Worm (Caenorhabditis elegans): Measurements from ENCODE around the gene dyf-4.

Gene dyf-4

ce11 chrV:12497725-12498263 lies 27.7 kb downstream of the dyf-4 start, which contains the start of the genes W04D2.4 and rbm-25 (continued):
- TF ChIP-seq blmp-1 (tag; optimal IDR thresholded peaks at IDR 0.05) (peak; percentile 80), skn-1 (tag; optimal IDR thresholded peaks at IDR 0.05) (peak; percentile 80), xbp-1 (tag; optimal IDR thresholded peaks at IDR 0.05) (peak; percentile 85), ceh-8 (GFP tag; optimal IDR thresholded peaks at IDR 0.05) (peak; percentile 32), C04F5.9 (tag; optimal IDR thresholded peaks at IDR 0.05) (peak; percentile 41), lsy-2 (tag; optimal IDR thresholded peaks at IDR 0.05) (peak; percentile 87 to 93), tbx-2 (tag; optimal IDR thresholded peaks at IDR 0.05) (peak; percentile 87), lin-14 (GFP tag; optimal IDR thresholded peaks at IDR 0.05) (peak; percentile 87), egl-27 (tag; optimal IDR thresholded peaks at IDR 0.05) (no peak), efl-3 (GFP tag; optimal IDR thresholded peaks at IDR 0.05) (no peak), aly-2 (tag; optimal IDR thresholded peaks at IDR 0.05) (peak; percentile 25), C34B4.2 (tag; optimal IDR thresholded peaks at IDR 0.05) (no peak), nhr-84 (tag; optimal IDR thresholded peaks at IDR 0.05) (no peak), pqm-1 (tag; optimal IDR thresholded peaks at IDR 0.05) (no peak), ceh-82 (tag; optimal IDR thresholded peaks at IDR 0.05) (peak; percentile 63 to 77 (median 77)), unc-98 (GFP tag; IDR thresholded peaks at IDR 0.05) (no peak), nhr-77 (tag; optimal IDR thresholded peaks at IDR 0.05) (peak; percentile 9), F16B12.6 (tag; optimal IDR thresholded peaks at IDR 0.05) (peak; percentile 32), hlh-17 (GFP tag; optimal IDR thresholded peaks at IDR 0.05; ENCODE audit: borderline replicate concordance) (no peak), elt-3 (tag; optimal IDR thresholded peaks at IDR 0.05) (peak in 2 of 6 experiments; percentile 56 to 73), mab-9 (GFP tag; IDR thresholded peaks at IDR 0.05) (0 out of 2 replicates have a peak, but pooled peaks have one; percentile 25), ceh-90 (tag; optimal IDR thresholded peaks at IDR 0.05) (no peak), ztf-4 (tag; optimal IDR thresholded peaks at IDR 0.05) (peak; percentile 57), nhr-237 (tag; optimal IDR thresholded peaks at IDR 0.05) (peak; percentile 28), nhr-20 (tag; optimal IDR thresholded peaks at IDR 0.05) (peak; percentile 86), swsn-7 (tag; optimal IDR thresholded peaks at IDR 0.05) (peak; percentile 90), nhr-11 (tag; optimal IDR thresholded peaks at IDR 0.05) (peak; percentile 50), unc-30 (tag; optimal IDR thresholded peaks at IDR 0.05) (no peak), pag-3 (tag; optimal IDR thresholded peaks at IDR 0.05; ENCODE audit: borderline replicate concordance, insufficient read depth) (no peak), fos-1 (tag; optimal IDR thresholded peaks at IDR 0.05) (peak; percentile 57), unc-130 (tag; optimal IDR thresholded peaks at IDR 0.05) (peak; percentile 81), lin-35 (GFP tag; optimal IDR thresholded peaks at IDR 0.05) (peak; percentile 76 to 85)

- TF ChIP-seq unc-62 (GFP tag; optimal IDR thresholded peaks at IDR 0.05), result no peak
- TF ChIP-seq nhr-19 (GFP tag; conservative IDR thresholded peaks at IDR 0.05), result no peak
These were observed 31.0 kb downstream of the dyf-4 start, which contains the start of gene mrps-11 for ce11 chrV:12494522-12494921. mrps-11 (minus strand) TSS chrV:12494622.

- peak; percentile 9 for TF ChIP-seq lin-15B (tag; optimal IDR thresholded peaks at IDR 0.05)
- TF ChIP-seq nhr-71 (tag; optimal IDR thresholded peaks at IDR 0.05), result peak; percentile 92
- no peak for TF ChIP-seq C34B4.2 (tag; optimal IDR thresholded peaks at IDR 0.05)
- peak; percentile 55 for TF ChIP-seq nhr-77 (tag; optimal IDR thresholded peaks at IDR 0.05)
- peak; percentile 76 for TF ChIP-seq irx-1 (tag; optimal IDR thresholded peaks at IDR 0.05)
- no peak for TF ChIP-seq unc-98 (GFP tag; IDR thresholded peaks at IDR 0.05)
- TF ChIP-seq lir-3 (tag; optimal IDR thresholded peaks at IDR 0.05; ENCODE audit: poor library complexity), result peak; percentile 41
- TF ChIP-seq lin-14 (GFP tag; optimal IDR thresholded peaks at IDR 0.05), result peak; percentile 82
- no peak for TF ChIP-seq tlp-1 (tag; optimal IDR thresholded peaks at IDR 0.05)
- peak; percentile 80 for TF ChIP-seq ama-1 (optimal IDR thresholded peaks at IDR 0.05)
- peak; percentile 84 for TF ChIP-seq snu-23 (GFP tag; optimal IDR thresholded peaks at IDR 0.05)
- TF ChIP-seq nhr-11 (tag; optimal IDR thresholded peaks at IDR 0.05), result no peak
- TF ChIP-seq ets-5 (GFP tag; IDR thresholded peaks at IDR 0.05), result no peak
- TF ChIP-seq fkh-8 (tag; optimal IDR thresholded peaks at IDR 0.05), result no peak
- peak; percentile 41 to 83 (median 71) for TF ChIP-seq ceh-82 (tag; optimal IDR thresholded peaks at IDR 0.05)
- peak; percentile 99 for TF ChIP-seq snpc-4 (tag; optimal IDR thresholded peaks at IDR 0.05)
- no peak for TF ChIP-seq mef-2 (tag; optimal IDR thresholded peaks at IDR 0.05)
- TF ChIP-seq Y116A8C.19 (tag; optimal IDR thresholded peaks at IDR 0.05; ENCODE audit: borderline replicate concordance), result no peak
- TF ChIP-seq efl-1 (optimal IDR thresholded peaks at IDR 0.05), result peak; percentile 48 to 68
- peak; percentile 40 to 95 for TF ChIP-seq efl-1 (GFP tag; optimal IDR thresholded peaks at IDR 0.05 in 1 of 2)
- TF ChIP-seq ztf-11 (tag; optimal IDR thresholded peaks at IDR 0.05), result peak in 1 of 2 experiments; percentile 14
- peak; percentile 89 for TF ChIP-seq nhr-20 (tag; optimal IDR thresholded peaks at IDR 0.05)
- TF ChIP-seq zag-1 (tag; optimal IDR thresholded peaks at IDR 0.05), result no peak
These were observed 34.4 kb downstream of the dyf-4 start for ce11 chrV:12491070-12491643.
